Fruit fly (Drosophila melanogaster) whole organism, embryonic: ENCODE data around the gene Cad99C.

Source experiments
- CG10565 ChIP-seq: fragments of 200-800 bp; sonication (Bioruptor generic); optimal IDR thresholded peaks from 3 replicates; lab custom pipeline; 2016; ENCODE audit warnings: missing biosample characterization, mild to moderate bottlenecking, missing genetic modification characterization
- CG11723 ChIP-seq: fragments of 200-800 bp; sonication (Bioruptor generic); optimal IDR thresholded peaks from 2 replicates; lab custom pipeline; 2017; ENCODE audit warnings: missing biosample characterization, mild to moderate bottlenecking, missing genetic modification characterization
- CG12071 ChIP-seq: fragments of 200-800 bp; sonication (Bioruptor generic); optimal IDR thresholded peaks from 3 replicates; lab custom pipeline; 2018; ENCODE audit warnings: missing biosample characterization, mild to moderate bottlenecking, missing genetic modification characterization
- CG13424 ChIP-seq: fragments of 200-800 bp; sonication (Bioruptor generic); optimal IDR thresholded peaks from 2 replicates; lab custom pipeline; 2019; ENCODE audit warnings: missing biosample characterization, mild to moderate bottlenecking, missing genetic modification characterization, moderate library complexity
- CG13624 ChIP-seq: fragments of 200-800 bp; sonication (Bioruptor generic); optimal IDR thresholded peaks from 2 replicates; lab custom pipeline; 2016; ENCODE audit warnings: missing biosample characterization, missing genetic modification characterization
- CG14014 ChIP-seq: fragments of 200-800 bp; sonication (Bioruptor generic); IDR thresholded peaks from 2 replicates; pipeline ENCODE4 v1.3.6; 2022; ENCODE audit warnings: missing biosample characterization, missing genetic modification characterization
- CG1832 ChIP-seq: fragments of 200-800 bp; sonication (Bioruptor generic); optimal IDR thresholded peaks from 2 replicates; lab custom pipeline; 2017; ENCODE audit warnings: missing biosample characterization, mild to moderate bottlenecking, missing genetic modification characterization, inconsistent platforms
- CG18764 ChIP-seq: fragments of 200-800 bp; sonication (Bioruptor generic); optimal IDR thresholded peaks from 3 replicates; lab custom pipeline; 2016; ENCODE audit warnings: missing biosample characterization, missing genetic modification characterization
- CG30020 ChIP-seq: fragments of 200-800 bp; optimal IDR thresholded peaks from 2 replicates; lab custom pipeline; 2019; ENCODE audit warnings: missing biosample characterization, mild to moderate bottlenecking, missing genetic modification characterization, moderate library complexity
- CG31441 ChIP-seq: fragments of 200-800 bp; sonication (Bioruptor generic); IDR thresholded peaks from 2 replicates; pipeline ENCODE4 v1.3.6; 2022; ENCODE audit warnings: missing biosample characterization, missing genetic modification characterization
- CG43689 ChIP-seq: fragments of 200-800 bp; sonication (Bioruptor generic); IDR thresholded peaks from 2 replicates; pipeline ENCODE4 v1.3.6; 2022; ENCODE audit warnings: missing biosample characterization, missing genetic modification characterization
- CG6683 ChIP-seq: fragments of 200-800 bp; sonication (Bioruptor generic); optimal IDR thresholded peaks from 2 replicates; lab custom pipeline; 2017; ENCODE audit warnings: missing biosample characterization, mild to moderate bottlenecking, missing genetic modification characterization, missing genetic modification reagents
- CG7271 ChIP-seq: fragments of 200-800 bp; sonication (Bioruptor generic); optimal IDR thresholded peaks from 2 replicates; lab custom pipeline; 2018; ENCODE audit warnings: missing biosample characterization, mild to moderate bottlenecking, missing genetic modification characterization, moderate library complexity
- CG7745 ChIP-seq: fragments of 200-800 bp; sonication (Bioruptor generic); optimal IDR thresholded peaks from 2 replicates; lab custom pipeline; 2018; ENCODE audit warnings: missing biosample characterization, mild to moderate bottlenecking, missing genetic modification characterization, moderate library complexity
- CG7839 ChIP-seq: fragments of 200-800 bp; sonication (Bioruptor generic); optimal IDR thresholded peaks from 3 replicates; lab custom pipeline; 2018; ENCODE audit warnings: missing biosample characterization, mild to moderate bottlenecking, missing genetic modification characterization, moderate library complexity
- CG7987 ChIP-seq: fragments of 200-800 bp; sonication (Bioruptor generic); optimal IDR thresholded peaks from 2 replicates; lab custom pipeline; 2018; ENCODE audit warnings: missing biosample characterization, mild to moderate bottlenecking, missing genetic modification characterization, moderate library complexity
- Dad ChIP-seq: fragments of 200-800 bp; sonication (Bioruptor generic); optimal IDR thresholded peaks from 3 replicates; lab custom pipeline; 2016; ENCODE audit warnings: missing biosample characterization, missing genetic modification characterization
- GATAe ChIP-seq: fragments of 200-800 bp; sonication (Bioruptor generic); conservative IDR thresholded peaks from 2 replicates; pipeline ENCODE4 v1.3.6; 2022; ENCODE audit warnings: missing biosample characterization, missing genetic modification characterization
- Hey ChIP-seq: fragments of 200-800 bp; sonication (Bioruptor generic); optimal IDR thresholded peaks from 3 replicates; lab custom pipeline; 2018; ENCODE audit warnings: missing biosample characterization, mild to moderate bottlenecking, missing genetic modification characterization
- HmgD ChIP-seq: fragments of 200-800 bp; sonication (Bioruptor generic); optimal IDR thresholded peaks from 3 replicates; lab custom pipeline; 2016; ENCODE audit warnings: missing biosample characterization, missing genetic modification characterization
- HmgZ ChIP-seq: fragments of 200-800 bp; sonication (Bioruptor generic); optimal IDR thresholded peaks from 2 replicates; lab custom pipeline; 2018; ENCODE audit warnings: missing biosample characterization, mild to moderate bottlenecking, missing genetic modification characterization
- Hr3 ChIP-seq: fragments of 200-800 bp; sonication (Bioruptor generic); optimal IDR thresholded peaks from 3 replicates; lab custom pipeline; 2016; ENCODE audit warnings: missing biosample characterization, missing genetic modification characterization
- Hr78 ChIP-seq, 2 experiments: fragments of 200-800 bp in 1 of 2; fragments of >200 bp in 1 of 2; sonication (Bioruptor generic) in 1 of 2; optimal IDR thresholded peaks; 2 replicates each; lab custom pipeline; 2017 to 2019; ENCODE audit warnings: missing biosample characterization in 2 of 2, missing genetic modification characterization in 2 of 2, mild to moderate bottlenecking in 1 of 2, moderate library complexity in 1 of 2
- Lpt ChIP-seq: fragments of >200 bp; optimal IDR thresholded peaks from 2 replicates; lab custom pipeline; 2018; ENCODE audit warnings: missing biosample characterization, missing genetic modification characterization
- Ptx1 ChIP-seq: fragments of 200-800 bp; sonication (Bioruptor generic); IDR thresholded peaks from 2 replicates; pipeline ENCODE4 v1.3.6; 2022; ENCODE audit warnings: missing biosample characterization, missing genetic modification characterization
- Rx ChIP-seq: fragments of 200-800 bp; sonication (Bioruptor generic); IDR thresholded peaks from 2 replicates; pipeline ENCODE4 v1.3.6; 2022; ENCODE audit warnings: missing biosample characterization, missing genetic modification characterization
- Sin3A ChIP-seq: fragments of >200 bp; optimal IDR thresholded peaks from 2 replicates; lab custom pipeline; 2018
- Six4 ChIP-seq: fragments of 200-800 bp; sonication (Bioruptor generic); optimal IDR thresholded peaks from 2 replicates; lab custom pipeline; 2016; ENCODE audit warnings: missing biosample characterization, missing genetic modification characterization
- ara ChIP-seq: fragments of 200-800 bp; sonication (Bioruptor generic); IDR thresholded peaks from 2 replicates; pipeline ENCODE4 v1.3.6; 2022; ENCODE audit warnings: missing biosample characterization, missing genetic modification characterization
- ato ChIP-seq: fragments of 200-800 bp; sonication (Bioruptor generic); IDR thresholded peaks from 2 replicates; pipeline ENCODE4 v1.3.6; 2022; ENCODE audit warnings: missing biosample characterization, missing genetic modification characterization; ENCODE audit not compliant: partially characterized antibody
- caup ChIP-seq: fragments of 200-800 bp; sonication (Bioruptor generic); optimal IDR thresholded peaks from 3 replicates; lab custom pipeline; 2017; ENCODE audit warnings: missing biosample characterization, mild to moderate bottlenecking, missing genetic modification characterization, moderate library complexity; ENCODE audit not compliant: severe bottlenecking
- ems ChIP-seq: fragments of 200-800 bp; sonication (Bioruptor generic); optimal IDR thresholded peaks from 3 replicates; lab custom pipeline; 2016; ENCODE audit warnings: missing biosample characterization, missing genetic modification characterization
- eyg ChIP-seq: fragments of 200-800 bp; sonication (Bioruptor generic); optimal IDR thresholded peaks from 3 replicates; lab custom pipeline; 2016; ENCODE audit warnings: missing biosample characterization, missing genetic modification characterization
- fd3F ChIP-seq: fragments of 200-800 bp; sonication (Bioruptor generic); optimal IDR thresholded peaks from 2 replicates; lab custom pipeline; 2018; ENCODE audit warnings: missing biosample characterization, mild to moderate bottlenecking, missing genetic modification characterization, moderate library complexity
- ftz-f1 ChIP-seq: fragments of 200-800 bp; sonication (Bioruptor generic); optimal IDR thresholded peaks from 2 replicates; lab custom pipeline; 2016; ENCODE audit warnings: missing biosample characterization, missing genetic modification characterization
- gem ChIP-seq: fragments of 200-800 bp; sonication (Bioruptor generic); optimal IDR thresholded peaks from 2 replicates; lab custom pipeline; 2019; ENCODE audit warnings: missing biosample characterization, mild to moderate bottlenecking, missing genetic modification characterization, moderate library complexity
- kah ChIP-seq: fragments of 200-800 bp; sonication (Bioruptor generic); optimal IDR thresholded peaks from 2 replicates; lab custom pipeline; 2018; ENCODE audit warnings: missing biosample characterization, mild to moderate bottlenecking, missing genetic modification characterization
- knrl ChIP-seq: fragments of 200-800 bp; sonication (Bioruptor generic); IDR thresholded peaks from 3 replicates; pipeline ENCODE4 v1.3.6; 2022; ENCODE audit warnings: missing biosample characterization, missing genetic modification characterization; ENCODE audit not compliant: partially characterized antibody
- lab ChIP-seq: fragments of 200-800 bp; sonication (Bioruptor generic); optimal IDR thresholded peaks from 3 replicates; lab custom pipeline; 2017; ENCODE audit warnings: missing biosample characterization, missing genetic modification characterization, mild to moderate bottlenecking, moderate library complexity, missing genetic modification reagents
- lmd ChIP-seq: fragments of 200-800 bp; sonication (Bioruptor generic); IDR thresholded peaks from 2 replicates; pipeline ENCODE4 v1.3.6; 2022; ENCODE audit warnings: missing biosample characterization, missing genetic modification characterization
- lov ChIP-seq, 2 experiments: fragments of 200-800 bp in 1 of 2; fragments of >200 bp in 1 of 2; sonication (Bioruptor generic) in 1 of 2; IDR thresholded peaks in 1 of 2; optimal IDR thresholded peaks in 1 of 2; 2 replicates in 1 of 2; 3 replicates in 1 of 2; pipeline versions ENCODE4 v1.3.6 to Lab custom; 2017 to 2022; ENCODE audit warnings: missing biosample characterization in 1 of 2, missing genetic modification characterization in 1 of 2
- phol ChIP-seq: fragments of 200-800 bp; sonication (Bioruptor generic); optimal IDR thresholded peaks from 3 replicates; lab custom pipeline; 2018; ENCODE audit warnings: missing biosample characterization, mild to moderate bottlenecking, missing genetic modification characterization, moderate library complexity
- ranshi ChIP-seq: fragments of 200-800 bp; sonication (Bioruptor generic); IDR thresholded peaks from 2 replicates; pipeline ENCODE4 v1.3.6; 2022; ENCODE audit warnings: missing biosample characterization, missing genetic modification characterization
- row ChIP-seq: fragments of 200-800 bp; sonication (Bioruptor generic); IDR thresholded peaks from 3 replicates; pipeline ENCODE4 v1.3.6; 2022; ENCODE audit warnings: missing biosample characterization, missing genetic modification characterization
- sc ChIP-seq, 3 experiments: fragments of >200 bp in 2 of 3; fragments of 200-800 bp in 1 of 3; sonication (Bioruptor generic) in 1 of 3; optimal IDR thresholded peaks; 2 replicates in 2 of 3; 3 replicates in 1 of 3; lab custom pipeline; 2017; ENCODE audit warnings: mild to moderate bottlenecking in 1 of 3, missing biosample characterization in 1 of 3, missing genetic modification characterization in 1 of 3, missing genetic modification reagents in 1 of 3
- sqz ChIP-seq: fragments of 200-800 bp; sonication (Bioruptor generic); optimal IDR thresholded peaks from 3 replicates; lab custom pipeline; 2018; ENCODE audit warnings: missing biosample characterization, mild to moderate bottlenecking, missing genetic modification characterization
- ssp ChIP-seq: fragments of 200-800 bp; sonication (Bioruptor generic); IDR thresholded peaks from 2 replicates; pipeline ENCODE4 v1.3.6; 2022; ENCODE audit warnings: missing biosample characterization, missing genetic modification characterization
- wdn ChIP-seq: fragments of 200-800 bp; sonication (Bioruptor generic); IDR thresholded peaks from 2 replicates; pipeline ENCODE4 v1.3.6; 2022; ENCODE audit warnings: missing biosample characterization, missing genetic modification characterization
- zen2 ChIP-seq: fragments of 200-800 bp; sonication (Bioruptor generic); IDR thresholded peaks from 3 replicates; pipeline ENCODE4 v1.3.6; 2022; ENCODE audit warnings: missing biosample characterization, missing genetic modification characterization; ENCODE audit not compliant: partially characterized antibody
- zfh1 ChIP-seq: fragments of 200-800 bp; sonication (Bioruptor generic); IDR thresholded peaks from 3 replicates; pipeline ENCODE4 v1.3.6; 2022; ENCODE audit warnings: missing biosample characterization, missing genetic modification characterization

The Cad99C gene

dm6 chr3R:29847126-29847525, 5.7 kb downstream of the Cad99C start (continued):
- no peak for TF ChIP-seq CG13424
- 0 out of 3 replicates have a peak, but pooled peaks have one; percentile 19 for TF ChIP-seq zfh1 (GFP tag; lab: Robert Waterston, UW)
- peak; percentile 41 for TF ChIP-seq Ptx1 (GFP tag; lab: Robert Waterston, UW)
- peak; percentile 51; the same call in 1 of the 2 replicates for TF ChIP-seq ara (GFP tag; lab: Robert Waterston, UW)
- no peak for TF ChIP-seq caup (GFP tag; lab: Kevin White, UChicago)
- TF ChIP-seq CG1832 = no peak
- TF ChIP-seq row (GFP tag; lab: Robert Waterston, UW) = 0 out of 3 replicates have a peak, but pooled peaks have one; percentile 29
- no peak for TF ChIP-seq Hr3
- TF ChIP-seq sc (optimal IDR thresholded peaks at IDR 0.05; lab: Kevin White, UChicago) = no peak
- TF ChIP-seq sc (GFP tag; optimal IDR thresholded peaks at IDR 0.05; lab: Kevin White, UChicago) = no peak
- TF ChIP-seq Hr78 (GFP tag; optimal IDR thresholded peaks at IDR 0.05; lab: Kevin White, UChicago) = no peak
- no peak for TF ChIP-seq wdn (GFP tag; lab: Robert Waterston, UW)
- peak; percentile 26; the same call in 1 of the 2 replicates for TF ChIP-seq Rx
- no peak for TF ChIP-seq CG7271 (tag; lab: Kevin White, UChicago)
- no peak for TF ChIP-seq fd3F (GFP tag; lab: Kevin White, UChicago)
- no peak for TF ChIP-seq Dad (GFP tag; lab: Kevin White, UChicago)

- TF ChIP-seq CG18764 (GFP tag; lab: Kevin White, UChicago) = no peak
- peak; percentile 63 for TF ChIP-seq HmgZ
- TF ChIP-seq lov (optimal IDR thresholded peaks at IDR 0.05; lab: Kevin White, UChicago) = no peak
- TF ChIP-seq lov (GFP tag; IDR thresholded peaks at IDR 0.05; lab: Robert Waterston, UW) = no peak
- no peak for TF ChIP-seq Hey (tag; lab: Kevin White, UChicago)
- no peak for TF ChIP-seq ssp (GFP tag; lab: Robert Waterston, UW)
- no peak for TF ChIP-seq knrl (GFP tag; lab: Robert Waterston, UW)
- TF ChIP-seq phol = peak; percentile 14
- no peak for TF ChIP-seq CG31441
- TF ChIP-seq lmd = no peak
- TF ChIP-seq CG12071 (GFP tag; lab: Kevin White, UChicago) = no peak
- no peak for TF ChIP-seq CG7745 (tag; lab: Kevin White, UChicago)
- no peak for TF ChIP-seq kah
- TF ChIP-seq HmgD (GFP tag; lab: Kevin White, UChicago) = peak; percentile 5
- TF ChIP-seq Six4 (GFP tag; lab: Kevin White, UChicago) = no peak
- TF ChIP-seq CG7987 (GFP tag; lab: Kevin White, UChicago) = no peak
- no peak for TF ChIP-seq Sin3A (lab: Kevin White, UChicago)
- no peak for TF ChIP-seq eyg (GFP tag; lab: Kevin White, UChicago)
- no peak for TF ChIP-seq zen2 (GFP tag; lab: Robert Waterston, UW)
- TF ChIP-seq CG43689 (GFP tag; lab: Robert Waterston, UW) = no peak
- TF ChIP-seq lab (GFP tag; lab: Kevin White, UChicago) = no peak
- TF ChIP-seq CG6683 (GFP tag; lab: Kevin White, UChicago) = no peak
- TF ChIP-seq gem (tag; lab: Kevin White, UChicago) = no peak
- no peak for TF ChIP-seq CG11723 (GFP tag; lab: Kevin White, UChicago)
- no peak for TF ChIP-seq ftz-f1
- TF ChIP-seq CG30020 (tag; lab: Kevin White, UChicago) = no peak
- no peak for TF ChIP-seq CG10565 (GFP tag; lab: Kevin White, UChicago)
- no peak for TF ChIP-seq CG13624 (GFP tag; lab: Kevin White, UChicago)
- no peak for TF ChIP-seq CG14014 (GFP tag; lab: Robert Waterston, UW)
- TF ChIP-seq ranshi (GFP tag; lab: Robert Waterston, UW) = no peak
- TF ChIP-seq Lpt (GFP tag; lab: Kevin White, UChicago) = no peak
- no peak for TF ChIP-seq CG7839 (tag; lab: Kevin White, UChicago)
- TF ChIP-seq ato (GFP tag; lab: Robert Waterston, UW) = 0 out of 2 replicates have a peak, but pooled peaks have one; percentile 29
- peak; percentile 14 for TF ChIP-seq ems (GFP tag; lab: Kevin White, UChicago)
- no peak for TF ChIP-seq sqz (GFP tag; lab: Kevin White, UChicago)
- TF ChIP-seq GATAe = no peak
These were observed 15.8 kb downstream of the Cad99C start, which contains the start of gene dgt1 for dm6 chr3R:29857228-29857627. Gene dgt1 (minus strand): TSS chr3R:29857491.
